Worm (Caenorhabditis elegans) whole organism, young adult: Measurements from ENCODE around the gene Y17G9A.4.

ENCODE experiments used
- B0019.2 ChIP-seq: fragments of 200-800 bp; sonication (Bioruptor generic); conservative IDR thresholded peaks from 2 replicates; pipeline ENCODE4 v1.3.6; 2022; ENCODE audit warnings: missing genetic modification reagents, missing genetic modification characterization, missing compliant biosample characterization
- C17E4.6 ChIP-seq: fragments of 200-800 bp; sonication (Bioruptor generic); IDR thresholded peaks from 2 replicates; pipeline ENCODE4 v1.3.6; 2022; ENCODE audit warnings: missing genetic modification reagents, missing genetic modification characterization, missing compliant biosample characterization
- F52B5.7 ChIP-seq: sonication (generic microtip); optimal IDR thresholded peaks from 2 replicates; lab custom pipeline; 2016; ENCODE audit warnings: mild to moderate bottlenecking, missing genetic modification characterization, missing compliant biosample characterization
- F57A8.1 ChIP-seq: fragments of 200-800 bp; sonication (Bioruptor generic); optimal IDR thresholded peaks from 2 replicates; lab custom pipeline; 2018; ENCODE audit warnings: mild to moderate bottlenecking, missing genetic modification characterization, moderate library complexity, missing compliant biosample characterization
- K11D2.4 ChIP-seq: fragments of 200-800 bp; sonication (Bioruptor generic); IDR thresholded peaks from 2 replicates; pipeline ENCODE4 v1.3.6; 2022; ENCODE audit warnings: missing genetic modification reagents, missing genetic modification characterization, missing compliant biosample characterization
- K12H6.12 ChIP-seq: fragments of 200-800 bp; sonication (Bioruptor generic); optimal IDR thresholded peaks from 2 replicates; lab custom pipeline; 2018; ENCODE audit warnings: mild to moderate bottlenecking, missing genetic modification characterization, missing compliant biosample characterization
- T07F8.4 ChIP-seq: sonication (generic microtip); optimal IDR thresholded peaks from 2 replicates; lab custom pipeline; 2016; ENCODE audit warnings: mild to moderate bottlenecking, missing genetic modification characterization, moderate library complexity, missing compliant biosample characterization
- Y53F4B.3 ChIP-seq: fragments of 200-800 bp; sonication (Bioruptor generic); IDR thresholded peaks from 2 replicates; pipeline ENCODE4 v1.3.6; 2022; ENCODE audit warnings: missing genetic modification reagents, missing genetic modification characterization, missing compliant biosample characterization
- Y67H2A.10 ChIP-seq: fragments of 200-800 bp; sonication (Bioruptor generic); conservative IDR thresholded peaks from 2 replicates; pipeline ENCODE4 v1.3.6; 2022; ENCODE audit warnings: missing genetic modification reagents, missing genetic modification characterization, missing compliant biosample characterization
- akir-1 ChIP-seq: fragments of 200-800 bp; sonication (Bioruptor generic); optimal IDR thresholded peaks from 2 replicates; lab custom pipeline; 2018; ENCODE audit warnings: mild to moderate bottlenecking, missing genetic modification characterization, moderate library complexity, missing compliant biosample characterization
- ama-1 ChIP-seq, 3 experiments: fragments of 150-350 bp in 1 of 3; sonication (generic microtip) in 2 of 3; optimal IDR thresholded peaks; 2 replicates each; lab custom pipeline; 2014 to 2018; ENCODE audit warnings: missing biosample characterization in 2 of 3, missing genetic modification characterization in 2 of 3, missing genetic modification reagents in 2 of 3
- aptf-3 ChIP-seq: fragments of 200-800 bp; sonication (Bioruptor generic); IDR thresholded peaks from 2 replicates; pipeline ENCODE4 v1.3.6; 2022; ENCODE audit warnings: missing genetic modification characterization, missing compliant biosample characterization
- attf-3 ChIP-seq: fragments of 200-800 bp; sonication (Bioruptor generic); conservative IDR thresholded peaks from 2 replicates; pipeline ENCODE4 v1.3.6; 2022; ENCODE audit warnings: missing genetic modification reagents, missing genetic modification characterization, missing compliant biosample characterization
- bed-1 ChIP-seq: fragments of 200-800 bp; sonication (Bioruptor generic); IDR thresholded peaks from 2 replicates; pipeline ENCODE4 v1.3.6; 2022; ENCODE audit warnings: missing genetic modification reagents, missing genetic modification characterization, missing compliant biosample characterization
- bed-2 ChIP-seq: fragments of 200-800 bp; sonication (Bioruptor generic); IDR thresholded peaks from 2 replicates; pipeline ENCODE4 v1.3.6; 2022; ENCODE audit warnings: missing genetic modification reagents, missing genetic modification characterization, missing compliant biosample characterization
- ccch-3 ChIP-seq: fragments of 200-800 bp; sonication (Bioruptor generic); optimal IDR thresholded peaks from 2 replicates; lab custom pipeline; 2018; ENCODE audit warnings: mild to moderate bottlenecking, missing genetic modification characterization, missing compliant biosample characterization
- cebp-2 ChIP-seq: fragments of 200-800 bp; sonication (Bioruptor generic); IDR thresholded peaks from 2 replicates; pipeline ENCODE4 v1.3.6; 2022; ENCODE audit warnings: missing genetic modification characterization, missing compliant biosample characterization
- ceh-58 ChIP-seq: fragments of 200-800 bp; sonication (Bioruptor generic); IDR thresholded peaks from 2 replicates; pipeline ENCODE4 v1.3.6; 2022; ENCODE audit warnings: missing genetic modification characterization, missing compliant biosample characterization
- dpff-1 ChIP-seq: sonication (generic microtip); optimal IDR thresholded peaks from 2 replicates; lab custom pipeline; 2017; ENCODE audit warnings: mild to moderate bottlenecking, missing genetic modification characterization, missing compliant biosample characterization
- ekl-4 ChIP-seq: fragments of 200-800 bp; sonication (Bioruptor generic); IDR thresholded peaks from 2 replicates; pipeline ENCODE4 v1.3.6; 2022; ENCODE audit warnings: missing genetic modification reagents, missing genetic modification characterization, missing compliant biosample characterization
- ets-4 ChIP-seq: fragments of 200-800 bp; sonication (Bioruptor generic); optimal IDR thresholded peaks from 2 replicates; lab custom pipeline; 2018; ENCODE audit warnings: mild to moderate bottlenecking, missing genetic modification characterization, missing compliant biosample characterization
- him-1 ChIP-seq: sonication (generic microtip); optimal IDR thresholded peaks from 2 replicates; lab custom pipeline; 2016; ENCODE audit warnings: missing genotype, missing genetic modification reagents, missing genetic modification characterization, missing compliant biosample characterization
- lag-1 ChIP-seq: fragments of 200-800 bp; sonication (Bioruptor generic); IDR thresholded peaks from 2 replicates; pipeline ENCODE4 v1.3.6; 2022; ENCODE audit warnings: missing genetic modification reagents, missing genetic modification characterization, missing compliant biosample characterization
- let-607 ChIP-seq, 2 experiments: fragments of 200-800 bp in 1 of 2; sonication (Bioruptor generic) in 1 of 2; sonication (generic microtip) in 1 of 2; optimal IDR thresholded peaks; 2 replicates each; lab custom pipeline; 2016 to 2018; ENCODE audit warnings: mild to moderate bottlenecking in 2 of 2, missing compliant biosample characterization in 2 of 2, missing genetic modification characterization in 2 of 2, moderate library complexity in 2 of 2, missing genotype in 1 of 2
- mcd-1 ChIP-seq: fragments of 200-800 bp; sonication (Bioruptor generic); IDR thresholded peaks from 2 replicates; pipeline ENCODE4 v1.3.6; 2022; ENCODE audit warnings: missing genetic modification reagents, missing genetic modification characterization, missing compliant biosample characterization
- mel-28 ChIP-seq: sonication (generic microtip); optimal IDR thresholded peaks from 2 replicates; lab custom pipeline; 2016; ENCODE audit warnings: borderline replicate concordance, mild to moderate bottlenecking, missing genetic modification characterization, missing compliant biosample characterization
- mxl-1 ChIP-seq: sonication (generic microtip); optimal IDR thresholded peaks from 2 replicates; lab custom pipeline; 2016; ENCODE audit warnings: missing genetic modification characterization, missing compliant biosample characterization
- nhr-120 ChIP-seq: fragments of 200-800 bp; sonication (Bioruptor generic); IDR thresholded peaks from 2 replicates; pipeline ENCODE4 v1.3.6; 2022; ENCODE audit warnings: missing genetic modification characterization, missing compliant biosample characterization
- rpc-1 ChIP-seq, 2 experiments: fragments of 150-350 bp in 1 of 2; sonication (generic microtip) in 1 of 2; optimal IDR thresholded peaks; 2 replicates each; lab custom pipeline; 2014 to 2018; ENCODE audit warnings: missing biosample characterization in 1 of 2, missing genetic modification characterization in 1 of 2, missing genetic modification reagents in 1 of 2, missing genotype in 1 of 2
- sea-2 ChIP-seq: fragments of 200-800 bp; sonication (Bioruptor generic); IDR thresholded peaks from 2 replicates; pipeline ENCODE4 v1.3.6; 2022; ENCODE audit warnings: missing genetic modification characterization, missing compliant biosample characterization
- snpc-4 ChIP-seq, 5 experiments: fragments of 150-350 bp in 1 of 5; sonication (generic microtip) in 4 of 5; optimal IDR thresholded peaks; 2 replicates each; lab custom pipeline; 2014 to 2018; ENCODE audit warnings: missing genetic modification characterization in 5 of 5, missing biosample characterization in 3 of 5, antibody characterized with exemption in 2 of 5, mild to moderate bottlenecking in 2 of 5, missing compliant biosample characterization in 2 of 5, missing genotype in 2 of 5, moderate library complexity in 2 of 5, missing genetic modification reagents in 1 of 5
- sptf-2 ChIP-seq: fragments of 200-800 bp; sonication (Bioruptor generic); optimal IDR thresholded peaks from 2 replicates; lab custom pipeline; 2018; ENCODE audit warnings: mild to moderate bottlenecking, missing genetic modification characterization, missing compliant biosample characterization
- tbx-9 ChIP-seq: sonication (generic microtip); optimal IDR thresholded peaks from 2 replicates; lab custom pipeline; 2016; ENCODE audit warnings: borderline replicate concordance, missing genetic modification characterization, inconsistent platforms, missing compliant biosample characterization
- unc-130 ChIP-seq: sonication (generic microtip); optimal IDR thresholded peaks from 2 replicates; lab custom pipeline; 2016; ENCODE audit warnings: missing genetic modification reagents, missing genetic modification characterization, missing compliant biosample characterization
- ztf-6 ChIP-seq: fragments of 200-800 bp; sonication (Bioruptor generic); IDR thresholded peaks from 2 replicates; pipeline ENCODE4 v1.3.6; 2022; ENCODE audit warnings: missing genetic modification reagents, missing genetic modification characterization, missing compliant biosample characterization

The Y17G9A.4 gene

DNA sequence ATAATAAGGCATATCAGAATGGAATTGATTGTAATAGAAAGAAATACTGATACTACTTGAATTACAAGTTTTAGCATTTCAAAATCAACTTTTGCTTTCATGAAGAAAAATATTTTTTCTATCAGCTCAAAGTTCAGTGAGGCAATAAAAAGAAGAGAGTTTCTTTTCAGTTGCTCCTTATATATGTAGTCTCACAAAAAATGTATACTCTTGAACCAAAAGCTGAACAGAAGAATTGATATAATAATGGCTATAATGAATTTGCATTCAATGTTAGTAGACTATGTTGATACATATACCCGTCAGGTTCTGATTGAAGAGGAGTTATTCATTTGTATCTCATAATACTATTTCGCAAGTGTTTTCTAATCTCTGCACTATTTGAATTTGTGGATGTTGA, 13.3 kb upstream of the Y17G9A.4 start, which contains the start of gene str-174:
Gene str-174 (minus strand): TSS at position 101 of the 400 bp plus-strand sequence.
- TF ChIP-seq cebp-2 (GFP tag; lab: Robert Waterston, UW) (no peak), Y67H2A.10 (GFP tag; lab: Robert Waterston, UW) (no peak), B0019.2 (GFP tag; lab: Robert Waterston, UW) (no peak), unc-130 (GFP tag; lab: Kevin White, UChicago) (no peak), Y53F4B.3 (GFP tag; lab: Robert Waterston, UW) (no peak), sptf-2 (GFP tag; lab: Kevin White, UChicago) (no peak), ccch-3 (GFP tag; lab: Kevin White, UChicago) (no peak), ceh-58 (no peak), sea-2 (GFP tag; lab: Robert Waterston, UW) (no peak), ama-1 (optimal IDR thresholded peaks at IDR 0.05; lab: Kevin White, UChicago) (no peak), ama-1 (GFP tag; optimal IDR thresholded peaks at IDR 0.05; lab: Kevin White, UChicago) (no peak), T07F8.4 (no peak), let-607 (tag; optimal IDR thresholded peaks at IDR 0.05; lab: Kevin White, UChicago) (no peak), aptf-3 (GFP tag; lab: Robert Waterston, UW) (no peak), F57A8.1 (GFP tag; lab: Kevin White, UChicago) (no peak), ekl-4 (no peak), mxl-1 (tag; lab: Kevin White, UChicago) (no peak), bed-1 (no peak), bed-2 (no peak)
- TF ChIP-seq, all 124 proteins: peak for 0

- no peak for TF ChIP-seq akir-1 (GFP tag; lab: Kevin White, UChicago)
- TF ChIP-seq him-1 (tag; lab: Kevin White, UChicago) = no peak
- TF ChIP-seq K11D2.4 = no peak
- TF ChIP-seq ztf-6 (GFP tag; lab: Robert Waterston, UW) = no peak
- no peak for TF ChIP-seq C17E4.6 (GFP tag; lab: Robert Waterston, UW)
- TF ChIP-seq K12H6.12 (tag; lab: Kevin White, UChicago) = no peak
- TF ChIP-seq dpff-1 (tag; lab: Kevin White, UChicago) = no peak
- TF ChIP-seq mcd-1 (GFP tag; lab: Robert Waterston, UW) = no peak
Observed at ce11 chrIV:4870546-4870945, 9.2 kb upstream of the Y17G9A.4 start, which contains the start of gene str-175. TSS of gene str-175 (minus strand) at chrIV:4870646.

ce11 chrIV:4867610-4868009, 6.3 kb upstream of the Y17G9A.4 start, which contains the start of gene str-172:
TSS of gene str-172 (minus strand) at chrIV:4867710.
- no peak for TF ChIP-seq attf-3 (GFP tag; lab: Robert Waterston, UW)
- TF ChIP-seq bed-1 = no peak
- no peak for TF ChIP-seq mcd-1 (GFP tag; lab: Robert Waterston, UW)
- TF ChIP-seq ets-4 (GFP tag; lab: Kevin White, UChicago) = no peak
- TF ChIP-seq mel-28 (tag; lab: Kevin White, UChicago) = no peak
- no peak for TF ChIP-seq lag-1
- no peak for TF ChIP-seq F52B5.7 (tag; lab: Kevin White, UChicago)
- TF ChIP-seq nhr-120 = no peak

ce11 chrIV:4866599-4866998, 5.2 kb upstream of the Y17G9A.4 start:
- no peak for TF ChIP-seq tbx-9 (tag; lab: Kevin White, UChicago)
- no peak for TF ChIP-seq rpc-1 (optimal IDR thresholded peaks at IDR 0.05; lab: Kevin White, UChicago)
- TF ChIP-seq rpc-1 (tag; optimal IDR thresholded peaks at IDR 0.05; lab: Kevin White, UChicago) = peak; percentile 60
- no peak for TF ChIP-seq snpc-4 (GFP tag; optimal IDR thresholded peaks at IDR 0.05; lab: Kevin White, UChicago)
- TF ChIP-seq snpc-4 (tag; optimal IDR thresholded peaks at IDR 0.05; lab: Kevin White, UChicago) = peak in 1 of 4 experiments; percentile 64
